Worm (Caenorhabditis elegans) whole organism, L2 larva: ENCODE data around the gene dpy-8.

Experiments
- C34F6.9 ChIP-seq: fragments of 150-350 bp; optimal IDR thresholded peaks from 2 replicates; lab custom pipeline; 2014; ENCODE audit warnings: missing biosample characterization, missing genetic modification characterization
- F13H6.1 ChIP-seq: sonication (generic microtip); optimal IDR thresholded peaks from 2 replicates; lab custom pipeline; 2016; ENCODE audit warnings: missing genetic modification characterization, missing compliant biosample characterization
- R02D3.7 ChIP-seq: fragments of 150-350 bp; optimal IDR thresholded peaks from 2 replicates; lab custom pipeline; 2014; ENCODE audit warnings: missing biosample characterization, missing genetic modification characterization
- Y55F3AM.14 ChIP-seq: fragments of 200-800 bp; sonication (Bioruptor generic); optimal IDR thresholded peaks from 2 replicates; lab custom pipeline; 2018; ENCODE audit warnings: mild to moderate bottlenecking, missing genetic modification characterization, missing compliant biosample characterization
- ZK546.5 ChIP-seq: sonication (generic microtip); optimal IDR thresholded peaks from 2 replicates; lab custom pipeline; 2017; ENCODE audit warnings: missing biosample characterization, missing genetic modification characterization
- alr-1 ChIP-seq: fragments of 150-350 bp; optimal IDR thresholded peaks from 2 replicates; lab custom pipeline; 2014; ENCODE audit warnings: missing biosample characterization, missing genetic modification characterization
- aly-2 ChIP-seq: fragments of 150-350 bp; optimal IDR thresholded peaks from 2 replicates; lab custom pipeline; 2014; ENCODE audit warnings: missing biosample characterization, missing genetic modification characterization
- ama-1 ChIP-seq: fragments of 150-350 bp; optimal IDR thresholded peaks from 2 replicates; lab custom pipeline; 2018; ENCODE audit warnings: inconsistent platforms
- blmp-1 ChIP-seq: sonication (generic microtip); optimal IDR thresholded peaks from 2 replicates; lab custom pipeline; 2017; ENCODE audit warnings: missing genetic modification characterization, mild to moderate bottlenecking, missing compliant biosample characterization, antibody characterized with exemption, moderate library complexity; ENCODE audit not compliant: insufficient read depth
- ceh-16 ChIP-seq: fragments of 150-350 bp; optimal IDR thresholded peaks from 2 replicates; lab custom pipeline; 2014; ENCODE audit warnings: missing biosample characterization, missing genetic modification characterization
- ceh-82 ChIP-seq: fragments of 150-350 bp; optimal IDR thresholded peaks from 2 replicates; lab custom pipeline; 2014; ENCODE audit warnings: missing biosample characterization, missing genetic modification characterization
- crh-2 ChIP-seq: sonication (generic microtip); optimal IDR thresholded peaks from 2 replicates; lab custom pipeline; 2017; ENCODE audit warnings: missing biosample characterization, missing genetic modification characterization
- dmd-4 ChIP-seq: sonication (generic microtip); optimal IDR thresholded peaks from 2 replicates; lab custom pipeline; 2017; ENCODE audit warnings: missing biosample characterization, missing genetic modification characterization
- egl-27 ChIP-seq: sonication (generic microtip); optimal IDR thresholded peaks from 3 replicates; lab custom pipeline; 2017; ENCODE audit warnings: missing biosample characterization, missing genetic modification reagents, missing genetic modification characterization
- elt-3 ChIP-seq: sonication (generic microtip); optimal IDR thresholded peaks from 2 replicates; lab custom pipeline; 2017; ENCODE audit warnings: missing biosample characterization, missing genetic modification characterization
- fos-1 ChIP-seq: fragments of 150-350 bp; optimal IDR thresholded peaks from 2 replicates; lab custom pipeline; 2014; ENCODE audit warnings: missing biosample characterization, missing genetic modification characterization
- gmeb-1 ChIP-seq: fragments of 150-350 bp; optimal IDR thresholded peaks from 2 replicates; lab custom pipeline; 2014; ENCODE audit warnings: missing biosample characterization, missing genetic modification characterization
- lin-11 ChIP-seq: fragments of 150-350 bp; sonication (generic microtip); optimal IDR thresholded peaks from 2 replicates; lab custom pipeline; 2014; ENCODE audit warnings: missing biosample characterization, missing genetic modification characterization, inconsistent platforms, mixed read lengths
- lin-13 ChIP-seq: fragments of 150-350 bp; optimal IDR thresholded peaks from 2 replicates; lab custom pipeline; 2014; ENCODE audit warnings: missing biosample characterization, missing genetic modification reagents, missing genetic modification characterization
- lsy-2 ChIP-seq, 2 experiments: fragments of 150-350 bp in 1 of 2; sonication (generic microtip) in 1 of 2; optimal IDR thresholded peaks; 2 replicates each; lab custom pipeline; 2014 to 2017; ENCODE audit warnings: missing biosample characterization in 2 of 2, missing genetic modification characterization in 2 of 2
- mab-5 ChIP-seq: fragments of 150-350 bp; optimal IDR thresholded peaks from 2 replicates; lab custom pipeline; 2014; ENCODE audit warnings: missing biosample characterization, missing genetic modification characterization
- mdl-1 ChIP-seq, 2 experiments: fragments of 150-350 bp in 1 of 2; sonication (generic microtip) in 1 of 2; optimal IDR thresholded peaks; 2 replicates each; lab custom pipeline; 2017; ENCODE audit warnings: missing biosample characterization in 2 of 2, missing genetic modification characterization in 2 of 2
- nhr-10 ChIP-seq: sonication (generic microtip); optimal IDR thresholded peaks from 2 replicates; lab custom pipeline; 2017; ENCODE audit warnings: missing biosample characterization, missing genetic modification characterization
- nhr-11 ChIP-seq: fragments of 150-350 bp; optimal IDR thresholded peaks from 2 replicates; lab custom pipeline; 2014; ENCODE audit warnings: missing biosample characterization, missing genetic modification characterization
- nhr-12 ChIP-seq: fragments of 150-350 bp; optimal IDR thresholded peaks from 2 replicates; lab custom pipeline; 2014; ENCODE audit warnings: missing biosample characterization, missing genetic modification characterization
- nhr-129 ChIP-seq: fragments of 150-350 bp; optimal IDR thresholded peaks from 2 replicates; lab custom pipeline; 2014; ENCODE audit warnings: missing biosample characterization, missing genetic modification characterization
- nhr-21 ChIP-seq: fragments of 150-350 bp; optimal IDR thresholded peaks from 2 replicates; lab custom pipeline; 2014; ENCODE audit warnings: missing biosample characterization, missing genetic modification characterization
- nhr-23 ChIP-seq: fragments of 150-350 bp; optimal IDR thresholded peaks from 2 replicates; lab custom pipeline; 2014; ENCODE audit warnings: missing biosample characterization, missing genetic modification reagents, missing genetic modification characterization
- nhr-6 ChIP-seq: fragments of 150-350 bp; optimal IDR thresholded peaks from 2 replicates; lab custom pipeline; 2014; ENCODE audit warnings: missing biosample characterization, missing genetic modification characterization
- nhr-77 ChIP-seq: fragments of 150-350 bp; optimal IDR thresholded peaks from 2 replicates; lab custom pipeline; 2014; ENCODE audit warnings: missing biosample characterization, missing genetic modification characterization
- peb-1 ChIP-seq: fragments of 150-350 bp; optimal IDR thresholded peaks from 2 replicates; lab custom pipeline; 2014; ENCODE audit warnings: missing biosample characterization, missing genetic modification characterization
- sem-4 ChIP-seq: fragments of 150-350 bp; optimal IDR thresholded peaks from 2 replicates; lab custom pipeline; 2014; ENCODE audit warnings: missing biosample characterization, missing genetic modification reagents, missing genetic modification characterization
- skn-1 ChIP-seq: sonication (generic microtip); optimal IDR thresholded peaks from 2 replicates; lab custom pipeline; 2017; ENCODE audit warnings: missing biosample characterization, missing genetic modification characterization
- sma-9 ChIP-seq, 2 experiments: fragments of 150-350 bp in 1 of 2; sonication (generic microtip) in 1 of 2; optimal IDR thresholded peaks; 2 replicates each; lab custom pipeline; 2014 to 2016; ENCODE audit warnings: missing genetic modification characterization in 2 of 2, mild to moderate bottlenecking in 1 of 2, missing biosample characterization in 1 of 2, missing compliant biosample characterization in 1 of 2, missing genetic modification reagents in 1 of 2, moderate library complexity in 1 of 2
- unc-39 ChIP-seq: fragments of 150-350 bp; optimal IDR thresholded peaks from 2 replicates; lab custom pipeline; 2014; ENCODE audit warnings: missing biosample characterization, missing genetic modification characterization
- unc-55 ChIP-seq: fragments of 150-350 bp; sonication (generic microtip); optimal IDR thresholded peaks from 3 replicates; lab custom pipeline; 2014; ENCODE audit warnings: missing biosample characterization, missing genetic modification reagents, missing genetic modification characterization
- zag-1 ChIP-seq: fragments of 150-350 bp; optimal IDR thresholded peaks from 2 replicates; lab custom pipeline; 2014; ENCODE audit warnings: missing biosample characterization, missing genetic modification characterization
- ztf-1 ChIP-seq: fragments of 200-800 bp; sonication (Bioruptor generic); conservative IDR thresholded peaks from 2 replicates; pipeline ENCODE4 v1.3.6; 2022; ENCODE audit warnings: missing genetic modification characterization, missing compliant biosample characterization
- ztf-11 ChIP-seq: sonication (generic microtip); optimal IDR thresholded peaks from 2 replicates; lab custom pipeline; 2017; ENCODE audit warnings: missing biosample characterization, missing genetic modification characterization
- ztf-4 ChIP-seq: fragments of 150-350 bp; optimal IDR thresholded peaks from 2 replicates; lab custom pipeline; 2014; ENCODE audit warnings: missing biosample characterization, missing genetic modification characterization

dpy-8 gene

DNA sequence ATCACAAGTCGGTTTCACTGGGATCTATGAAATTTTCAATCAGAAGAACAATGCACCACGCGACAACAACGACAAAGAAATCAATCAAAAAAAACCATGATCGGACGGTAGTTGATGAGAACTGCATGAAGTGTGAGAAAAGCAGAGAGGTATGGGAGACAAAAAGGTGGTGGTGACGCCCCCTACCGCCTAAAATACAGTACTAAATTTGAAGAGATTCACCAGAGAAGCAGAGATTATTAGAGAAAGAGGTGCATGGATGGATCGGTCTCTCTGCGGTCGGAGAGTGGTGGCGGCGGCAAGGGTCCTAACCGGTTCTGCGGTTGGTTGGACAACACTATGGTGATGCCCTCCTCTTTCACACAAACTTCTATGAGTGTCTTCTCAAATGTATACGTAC lies 31.0 kb downstream of the dpy-8 start (continued):
- TF ChIP-seq mab-5 (tag; lab: Kevin White, UChicago) (no peak), unc-39 (tag; lab: Kevin White, UChicago) (no peak), ztf-4 (tag; lab: Kevin White, UChicago) (peak; percentile 17), nhr-129 (tag; lab: Kevin White, UChicago) (peak; percentile 53), elt-3 (tag; lab: Kevin White, UChicago) (no peak), lsy-2 (tag; optimal IDR thresholded peaks at IDR 0.05; lab: Kevin White, UChicago) (peak in 1 of 2 experiments; percentile 32), lin-13 (peak; percentile 14), nhr-10 (tag; lab: Kevin White, UChicago) (no peak), nhr-11 (tag; lab: Kevin White, UChicago) (no peak)
- TF ChIP-seq, all 48 proteins: peak for 18

DNA sequence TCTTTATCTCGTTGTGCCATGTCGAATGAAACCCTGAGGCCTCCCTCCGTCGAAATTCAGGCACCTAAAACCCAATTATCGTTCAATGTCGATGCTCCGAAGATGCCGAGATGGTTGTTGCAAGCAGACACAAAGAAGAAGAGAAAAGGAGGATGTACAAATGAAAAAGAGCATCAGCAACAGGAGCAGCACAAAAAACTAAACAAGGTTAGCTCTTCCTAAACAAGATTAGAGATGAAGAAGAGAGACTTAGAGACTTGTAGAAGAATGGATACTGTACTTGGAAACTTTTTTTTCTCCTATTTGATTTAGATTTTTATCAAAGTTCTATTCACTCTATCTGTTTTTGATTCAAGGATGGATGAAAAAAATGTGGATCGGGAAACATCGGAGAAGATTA lies 32.7 kb downstream of the dpy-8 start:
- peak; percentile 30 for TF ChIP-seq nhr-6 (tag; lab: Kevin White, UChicago)
- no peak for TF ChIP-seq mab-5 (tag; lab: Kevin White, UChicago)
- peak; percentile 48 for TF ChIP-seq sem-4 (tag; lab: Kevin White, UChicago)
- TF ChIP-seq zag-1 (tag; lab: Kevin White, UChicago), result no peak
- TF ChIP-seq R02D3.7 (tag; lab: Kevin White, UChicago), result no peak
- TF ChIP-seq alr-1 (tag; lab: Kevin White, UChicago), result no peak
- TF ChIP-seq lin-13, result no peak
- no peak for TF ChIP-seq nhr-129 (tag; lab: Kevin White, UChicago)
- peak; percentile 0 for TF ChIP-seq crh-2 (tag; lab: Kevin White, UChicago)
- no peak for TF ChIP-seq dmd-4 (tag; lab: Kevin White, UChicago)
- no peak for TF ChIP-seq fos-1
- no peak for TF ChIP-seq skn-1
- no peak for TF ChIP-seq lin-11 (tag; lab: Kevin White, UChicago)
- TF ChIP-seq aly-2 (tag; lab: Kevin White, UChicago), result no peak
- TF ChIP-seq nhr-21, result no peak
- TF ChIP-seq F13H6.1 (tag; lab: Kevin White, UChicago), result no peak
- TF ChIP-seq ztf-1 (GFP tag; lab: Robert Waterston, UW), result no peak
- no peak for TF ChIP-seq nhr-23 (tag; lab: Kevin White, UChicago)
- no peak for TF ChIP-seq ama-1 (lab: Kevin White, UChicago)
- no peak for TF ChIP-seq unc-55 (GFP tag; lab: Kevin White, UChicago)
- TF ChIP-seq elt-3 (tag; lab: Kevin White, UChicago), result no peak
- TF ChIP-seq ceh-82, result no peak
- TF ChIP-seq nhr-12 (tag; lab: Kevin White, UChicago), result no peak
- TF ChIP-seq ceh-16 (tag; lab: Kevin White, UChicago), result no peak
- TF ChIP-seq blmp-1 (tag; lab: Kevin White, UChicago), result no peak
- TF ChIP-seq C34F6.9 (tag; lab: Kevin White, UChicago), result peak; percentile 24
- no peak for TF ChIP-seq ztf-4 (tag; lab: Kevin White, UChicago)
- no peak for TF ChIP-seq nhr-10 (tag; lab: Kevin White, UChicago)
- TF ChIP-seq mdl-1 (tag; optimal IDR thresholded peaks at IDR 0.05; lab: Kevin White, UChicago), result no peak
- TF ChIP-seq ztf-11, result no peak
- TF ChIP-seq sma-9 (GFP tag; optimal IDR thresholded peaks at IDR 0.05; lab: Kevin White, UChicago), result peak; percentile 23
- TF ChIP-seq sma-9 (tag; optimal IDR thresholded peaks at IDR 0.05; lab: Kevin White, UChicago), result no peak
- TF ChIP-seq peb-1 (tag; lab: Kevin White, UChicago), result no peak
- TF ChIP-seq egl-27 (tag; lab: Kevin White, UChicago), result no peak
- TF ChIP-seq Y55F3AM.14 (GFP tag; lab: Kevin White, UChicago), result no peak
- TF ChIP-seq gmeb-1, result no peak
- no peak for TF ChIP-seq unc-39 (tag; lab: Kevin White, UChicago)
- TF ChIP-seq lsy-2 (tag; optimal IDR thresholded peaks at IDR 0.05; lab: Kevin White, UChicago), result peak in 1 of 2 experiments; percentile 39
- TF ChIP-seq nhr-77 (tag; lab: Kevin White, UChicago), result no peak
- TF ChIP-seq ZK546.5, result no peak
